Fruit fly (Drosophila melanogaster) whole organism, pupa: ENCODE results near the gene CG10598.

Source experiments
- CG10348 ChIP-seq: fragments of 200-800 bp; sonication (Bioruptor generic); IDR thresholded peaks from 2 replicates; pipeline ENCODE4 v1.3.6; 2022; ENCODE audit warnings: missing biosample characterization, missing genetic modification characterization
- CG12605 ChIP-seq: fragments of 200-800 bp; sonication (Bioruptor generic); IDR thresholded peaks from 2 replicates; pipeline ENCODE4 v1.3.6; 2022; ENCODE audit warnings: missing biosample characterization, missing genetic modification characterization
- CG13204 ChIP-seq: fragments of 200-800 bp; sonication (Bioruptor generic); optimal IDR thresholded peaks from 2 replicates; lab custom pipeline; 2018; ENCODE audit warnings: missing biosample characterization, mild to moderate bottlenecking, missing genetic modification characterization, moderate library complexity
- CG14655 ChIP-seq: fragments of 200-800 bp; sonication (Bioruptor generic); optimal IDR thresholded peaks from 3 replicates; lab custom pipeline; 2017; ENCODE audit warnings: mild to moderate bottlenecking, missing biosample characterization, missing genetic modification reagents, missing genetic modification characterization
- CG15710 ChIP-seq: fragments of 200-800 bp; sonication (Bioruptor generic); optimal IDR thresholded peaks from 2 replicates; lab custom pipeline; 2018; ENCODE audit warnings: missing biosample characterization, mild to moderate bottlenecking, missing genetic modification characterization, moderate library complexity
- CG17806 ChIP-seq: fragments of 200-800 bp; sonication (Bioruptor generic); optimal IDR thresholded peaks from 2 replicates; lab custom pipeline; 2018; ENCODE audit warnings: missing biosample characterization, mild to moderate bottlenecking, missing genetic modification characterization, moderate library complexity
- CG32121 ChIP-seq: fragments of 200-800 bp; sonication (Bioruptor generic); IDR thresholded peaks from 2 replicates; pipeline ENCODE4 v1.3.6; 2022; ENCODE audit warnings: missing biosample characterization, missing genetic modification characterization
- CG34367 ChIP-seq: fragments of 200-800 bp; sonication (Bioruptor generic); optimal IDR thresholded peaks from 2 replicates; lab custom pipeline; 2018; ENCODE audit warnings: missing biosample characterization, mild to moderate bottlenecking, missing genetic modification characterization
- CG4496 ChIP-seq: fragments of 200-800 bp; sonication (Bioruptor generic); IDR thresholded peaks from 3 replicates; pipeline ENCODE4 v1.3.6; 2022; ENCODE audit warnings: missing biosample characterization, missing genetic modification characterization
- CG8159 ChIP-seq: fragments of 200-800 bp; sonication (Bioruptor generic); optimal IDR thresholded peaks from 3 replicates; lab custom pipeline; 2018; ENCODE audit warnings: missing biosample characterization, mild to moderate bottlenecking, missing genetic modification characterization, moderate library complexity
- CG8301 ChIP-seq: fragments of 200-800 bp; sonication (Bioruptor generic); optimal IDR thresholded peaks from 2 replicates; lab custom pipeline; 2018; ENCODE audit warnings: missing biosample characterization, mild to moderate bottlenecking, missing genetic modification characterization
- CG9948 ChIP-seq: fragments of 200-800 bp; sonication (Bioruptor generic); optimal IDR thresholded peaks from 2 replicates; lab custom pipeline; 2018; ENCODE audit warnings: missing biosample characterization, mild to moderate bottlenecking, missing genetic modification characterization, moderate library complexity
- D1 ChIP-seq: fragments of 200-800 bp; sonication (Bioruptor generic); optimal IDR thresholded peaks from 2 replicates; lab custom pipeline; 2018; ENCODE audit warnings: missing biosample characterization, mild to moderate bottlenecking, missing genetic modification characterization, moderate library complexity
- EcR ChIP-seq: fragments of 200-800 bp; sonication (Bioruptor generic); optimal IDR thresholded peaks from 3 replicates; lab custom pipeline; 2019; ENCODE audit warnings: missing biosample characterization, missing genetic modification characterization, mild to moderate bottlenecking, moderate library complexity, missing genetic modification reagents
- Ets98B ChIP-seq: fragments of 200-800 bp; sonication (Bioruptor generic); IDR thresholded peaks from 2 replicates; pipeline ENCODE4 v1.3.6; 2022; ENCODE audit warnings: missing biosample characterization, missing genetic modification characterization
- Pif1A ChIP-seq: fragments of 200-800 bp; sonication (Bioruptor generic); optimal IDR thresholded peaks from 3 replicates; lab custom pipeline; 2016; ENCODE audit warnings: missing biosample characterization, missing genetic modification characterization
- Pif1B ChIP-seq: fragments of 200-800 bp; sonication (Bioruptor generic); optimal IDR thresholded peaks from 3 replicates; lab custom pipeline; 2016; ENCODE audit warnings: missing biosample characterization, missing genetic modification characterization
- Snoo ChIP-seq: fragments of 200-800 bp; sonication (Bioruptor generic); optimal IDR thresholded peaks from 3 replicates; lab custom pipeline; 2017; ENCODE audit warnings: missing biosample characterization, mild to moderate bottlenecking, missing genetic modification characterization, inconsistent platforms
- fd96Ca ChIP-seq: fragments of 200-800 bp; sonication (Bioruptor generic); IDR thresholded peaks from 3 replicates; pipeline ENCODE4 v1.3.6; 2022; ENCODE audit warnings: missing biosample characterization, missing genetic modification characterization
- gl ChIP-seq: fragments of 200-800 bp; sonication (Bioruptor generic); optimal IDR thresholded peaks from 2 replicates; lab custom pipeline; 2018; ENCODE audit warnings: missing biosample characterization, mild to moderate bottlenecking, missing genetic modification characterization
- rn ChIP-seq: fragments of 200-800 bp; sonication (Bioruptor generic); IDR thresholded peaks from 2 replicates; pipeline ENCODE4 v1.3.6; 2022; ENCODE audit warnings: missing biosample characterization, missing genetic modification characterization

CG10598 gene

dm6 chrX:17218232-17218951 is 8.3 kb downstream of the CG10598 start, which contains the start of gene CG12998:
Gene CG12998, plus strand, starts transcription at chrX:17218667.
- TF ChIP-seq CG9948 (tag; lab: Kevin White, UChicago) (no peak), EcR (no peak), CG8301 (peak; percentile 27), CG12605 (GFP tag; lab: Robert Waterston, UW) (0 out of 2 replicates have a peak, but pooled peaks have one; percentile 11), CG15710 (tag; lab: Kevin White, UChicago) (no peak), CG4496 (peak; percentile 65; the same call in 2 of the 3 replicates), CG14655 (GFP tag; lab: Kevin White, UChicago) (peak; percentile 33), CG13204 (GFP tag; lab: Kevin White, UChicago) (no peak), gl (tag; lab: Kevin White, UChicago) (no peak), fd96Ca (GFP tag; lab: Robert Waterston, UW) (peak; percentile 64; the same call in 2 of the 3 replicates), rn (GFP tag; lab: Robert Waterston, UW) (no peak), Ets98B (GFP tag; lab: Robert Waterston, UW) (peak; percentile 47), Snoo (tag; lab: Kevin White, UChicago) (no peak), CG10348 (GFP tag; lab: Robert Waterston, UW) (no peak), CG17806 (no peak), CG34367 (no peak), CG8159 (tag; lab: Kevin White, UChicago) (peak; percentile 59), D1 (tag; lab: Kevin White, UChicago) (no peak), Pif1B (GFP tag; lab: Kevin White, UChicago) (peak; percentile 28)

DNA sequence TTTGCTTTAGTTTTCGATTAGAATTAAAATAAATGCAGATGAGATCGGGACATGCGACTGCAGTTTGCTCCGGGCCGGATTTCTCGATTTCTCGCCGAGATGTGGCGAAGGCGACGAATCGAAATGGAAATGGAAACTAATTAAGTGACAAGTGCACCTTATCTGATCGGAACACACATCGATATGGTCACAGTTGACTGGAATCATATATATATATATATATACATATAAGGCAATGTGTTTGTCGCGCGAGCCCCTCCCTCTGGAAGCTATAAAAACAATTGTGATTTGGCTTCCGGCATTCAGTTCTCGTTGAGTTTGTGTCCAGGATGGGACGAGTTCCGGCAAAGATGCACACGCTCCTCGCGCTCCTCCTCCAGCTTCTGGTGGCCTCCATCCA is 11.7 kb downstream of the CG10598 start, which contains the start of gene CG5162:
TSS of gene CG5162 (plus strand) at position 301 of the 400 bp plus-strand sequence.
- no peak for TF ChIP-seq fd96Ca (GFP tag; lab: Robert Waterston, UW)
- TF ChIP-seq CG10348 (GFP tag; lab: Robert Waterston, UW), result no peak
- no peak for TF ChIP-seq CG12605 (GFP tag; lab: Robert Waterston, UW)
- TF ChIP-seq Ets98B (GFP tag; lab: Robert Waterston, UW), result no peak
- TF ChIP-seq D1 (tag; lab: Kevin White, UChicago), result no peak
- no peak for TF ChIP-seq CG14655 (GFP tag; lab: Kevin White, UChicago)

dm6 chrX:17212007-17212406 is 14.7 kb downstream of the CG10598 start, which contains the start of gene CG18258:
Gene CG18258, plus strand, starts transcription at chrX:17212307.
- TF ChIP-seq CG8301 (no peak), Pif1A (GFP tag; lab: Kevin White, UChicago) (no peak), EcR (no peak), fd96Ca (GFP tag; lab: Robert Waterston, UW) (no peak), CG10348 (GFP tag; lab: Robert Waterston, UW) (no peak), CG9948 (tag; lab: Kevin White, UChicago) (no peak), CG34367 (no peak), CG15710 (tag; lab: Kevin White, UChicago) (no peak)

- TF ChIP-seq CG8301 (no peak), CG15710 (tag; lab: Kevin White, UChicago) (no peak), CG14655 (GFP tag; lab: Kevin White, UChicago) (no peak), CG9948 (tag; lab: Kevin White, UChicago) (no peak), CG12605 (GFP tag; lab: Robert Waterston, UW) (no peak), CG32121 (no peak), Snoo (tag; lab: Kevin White, UChicago) (no peak), CG10348 (GFP tag; lab: Robert Waterston, UW) (no peak), CG4496 (no peak), fd96Ca (GFP tag; lab: Robert Waterston, UW) (no peak), Ets98B (GFP tag; lab: Robert Waterston, UW) (no peak), rn (GFP tag; lab: Robert Waterston, UW) (no peak), CG8159 (tag; lab: Kevin White, UChicago) (no peak), CG17806 (no peak), Pif1A (GFP tag; lab: Kevin White, UChicago) (no peak), CG34367 (no peak), Pif1B (GFP tag; lab: Kevin White, UChicago) (no peak), EcR (no peak)
- TF ChIP-seq, all 21 proteins: peak for 0
These were observed 16.8 kb downstream of the CG10598 start, which contains the start of gene CG12995 for dm6 chrX:17209897-17210296. Gene CG12995, minus strand, starts transcription at chrX:17209997.

DNA sequence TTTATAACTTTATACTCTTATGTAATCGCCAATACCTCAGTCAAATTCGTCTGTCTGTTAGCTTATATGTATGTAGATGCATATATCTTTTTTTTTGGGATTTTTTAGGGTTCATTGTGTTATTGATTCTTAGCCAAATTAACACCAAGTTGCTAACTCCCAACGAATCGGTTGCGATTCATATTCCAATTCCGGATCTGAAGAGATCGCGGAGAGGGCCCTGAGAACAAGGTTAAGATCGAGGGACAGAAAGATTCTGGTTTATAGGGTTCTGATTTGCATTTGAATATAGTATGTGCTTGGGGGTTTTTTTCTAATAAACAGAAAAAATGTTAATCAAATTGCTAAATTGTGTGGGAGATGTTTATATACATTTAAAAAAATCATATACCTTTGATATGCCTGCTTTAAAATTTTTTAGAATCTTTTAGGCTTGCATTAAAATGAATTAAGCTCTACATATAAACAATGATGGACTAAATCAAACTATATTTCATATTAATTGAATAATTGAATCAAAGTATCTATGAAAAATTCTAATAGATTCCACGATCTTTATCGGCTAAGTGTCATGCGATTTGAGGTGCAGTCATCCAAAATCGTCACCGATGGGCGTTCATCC is 18.7 kb downstream of the CG10598 start, which contains the start of gene CG32563:
TSS of gene CG32563 (plus strand) at position 572 of the 622 bp plus-strand sequence.
- TF ChIP-seq Pif1A (GFP tag; lab: Kevin White, UChicago), result no peak
- TF ChIP-seq CG32121, result no peak
- TF ChIP-seq CG10348 (GFP tag; lab: Robert Waterston, UW), result no peak
- TF ChIP-seq CG9948 (tag; lab: Kevin White, UChicago), result no peak
- no peak for TF ChIP-seq CG17806
- TF ChIP-seq, all 21 proteins: peak for 0

DNA sequence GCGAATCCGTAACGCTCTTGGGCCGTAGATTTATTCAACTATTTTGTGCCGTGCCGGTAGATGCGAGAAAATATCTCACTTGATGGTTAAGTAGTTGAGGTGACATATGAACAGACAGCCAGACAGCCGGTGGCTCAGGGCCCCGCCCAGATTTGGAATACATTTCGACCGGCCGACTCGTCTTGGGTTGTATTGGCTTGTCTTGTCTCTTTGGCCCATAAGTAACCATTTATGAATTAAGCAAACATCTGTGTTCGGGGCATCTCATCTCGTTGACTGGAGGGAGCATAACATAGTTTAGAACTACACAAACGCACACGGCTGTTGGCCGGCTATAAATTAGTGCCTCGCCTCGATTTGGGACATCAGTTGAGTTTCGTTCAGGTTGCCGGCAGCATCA is 20.6 kb downstream of the CG10598 start, which contains the start of gene CG32564:
TSS of gene CG32564 (plus strand) at position 362 of the 400 bp plus-strand sequence.
- no peak for TF ChIP-seq CG8159 (tag; lab: Kevin White, UChicago)
- TF ChIP-seq CG9948 (tag; lab: Kevin White, UChicago), result no peak
